Worm (Caenorhabditis elegans) whole organism, late embryonic: ENCODE results near the gene chpf-2.

Source experiments
- F13H6.1 ChIP-seq: sonication (generic microtip); optimal IDR thresholded peaks from 2 replicates; lab custom pipeline; 2016; ENCODE audit warnings: missing genetic modification characterization, missing compliant biosample characterization
- Y22D7AL.16 ChIP-seq: sonication (generic microtip); optimal IDR thresholded peaks from 2 replicates; lab custom pipeline; 2016; ENCODE audit warnings: missing genetic modification characterization, missing compliant biosample characterization
- ahr-1 ChIP-seq: sonication (generic microtip); optimal IDR thresholded peaks from 2 replicates; lab custom pipeline; 2016; ENCODE audit warnings: missing genetic modification characterization, missing compliant biosample characterization
- ceh-18 ChIP-seq: sonication (generic microtip); optimal IDR thresholded peaks from 2 replicates; lab custom pipeline; 2016; ENCODE audit warnings: missing genetic modification characterization, missing compliant biosample characterization
- ceh-22 ChIP-seq: sonication (generic microtip); optimal IDR thresholded peaks from 2 replicates; lab custom pipeline; 2017; ENCODE audit warnings: missing biosample characterization, missing genetic modification characterization
- ceh-34 ChIP-seq: sonication (generic microtip); optimal IDR thresholded peaks from 2 replicates; lab custom pipeline; 2016; ENCODE audit warnings: mild to moderate bottlenecking, missing genetic modification characterization, missing compliant biosample characterization
- ceh-6 ChIP-seq: fragments of 200-800 bp; sonication (Bioruptor generic); optimal IDR thresholded peaks from 2 replicates; lab custom pipeline; 2018; ENCODE audit warnings: mild to moderate bottlenecking, missing genetic modification characterization, missing compliant biosample characterization
- ceh-9 ChIP-seq: sonication (generic microtip); optimal IDR thresholded peaks from 2 replicates; lab custom pipeline; 2016; ENCODE audit warnings: mild to moderate bottlenecking, missing genetic modification characterization, inconsistent platforms, missing compliant biosample characterization
- dmd-4 ChIP-seq: sonication (generic microtip); optimal IDR thresholded peaks from 2 replicates; lab custom pipeline; 2016; ENCODE audit warnings: borderline replicate concordance, missing genetic modification characterization, missing compliant biosample characterization
- elt-4 ChIP-seq: sonication (generic microtip); optimal IDR thresholded peaks from 2 replicates; lab custom pipeline; 2016; ENCODE audit warnings: missing genetic modification characterization, missing compliant biosample characterization
- fax-1 ChIP-seq: sonication (generic microtip); optimal IDR thresholded peaks from 2 replicates; lab custom pipeline; 2016; ENCODE audit warnings: missing genotype, missing genetic modification characterization, missing compliant biosample characterization
- fkh-10 ChIP-seq: fragments of 150-350 bp; optimal IDR thresholded peaks from 2 replicates; lab custom pipeline; 2014; ENCODE audit warnings: missing biosample characterization, missing genetic modification reagents, missing genetic modification characterization
- fkh-6 ChIP-seq: sonication (generic microtip); optimal IDR thresholded peaks from 2 replicates; lab custom pipeline; 2016; ENCODE audit warnings: missing genetic modification characterization, missing compliant biosample characterization
- hlh-13 ChIP-seq: fragments of 200-800 bp; sonication (Bioruptor generic); optimal IDR thresholded peaks from 2 replicates; lab custom pipeline; 2018; ENCODE audit warnings: mild to moderate bottlenecking, missing genetic modification characterization, missing compliant biosample characterization
- hlh-8 ChIP-seq: sonication (generic microtip); optimal IDR thresholded peaks from 2 replicates; lab custom pipeline; 2016; ENCODE audit warnings: missing genotype, missing genetic modification characterization, missing compliant biosample characterization
- lin-11 ChIP-seq: fragments of 200-800 bp; sonication (Bioruptor generic); optimal IDR thresholded peaks from 2 replicates; lab custom pipeline; 2018; ENCODE audit warnings: mild to moderate bottlenecking, missing genetic modification characterization, missing compliant biosample characterization
- mec-3 ChIP-seq: sonication (generic microtip); optimal IDR thresholded peaks from 2 replicates; lab custom pipeline; 2016; ENCODE audit warnings: borderline replicate concordance, missing genetic modification characterization, missing compliant biosample characterization
- nhr-232 ChIP-seq: sonication (generic microtip); optimal IDR thresholded peaks from 2 replicates; lab custom pipeline; 2016; ENCODE audit warnings: missing genetic modification characterization, missing compliant biosample characterization
- npax-4 ChIP-seq: sonication (generic microtip); optimal IDR thresholded peaks from 2 replicates; lab custom pipeline; 2016; ENCODE audit warnings: missing genetic modification characterization, missing compliant biosample characterization
- odd-2 ChIP-seq: sonication (generic microtip); optimal IDR thresholded peaks from 2 replicates; lab custom pipeline; 2017; ENCODE audit warnings: antibody characterized with exemption, mild to moderate bottlenecking, missing genetic modification characterization, missing compliant biosample characterization
- pag-3 ChIP-seq: sonication (generic microtip); optimal IDR thresholded peaks from 2 replicates; lab custom pipeline; 2016; ENCODE audit warnings: missing compliant biosample characterization, missing genetic modification characterization, borderline replicate concordance
- pat-9 ChIP-seq: fragments of 200-800 bp; sonication (Bioruptor generic); optimal IDR thresholded peaks from 2 replicates; lab custom pipeline; 2018; ENCODE audit warnings: mild to moderate bottlenecking, missing genetic modification characterization, moderate library complexity, missing compliant biosample characterization
- pax-1 ChIP-seq: fragments of 150-350 bp; optimal IDR thresholded peaks from 2 replicates; lab custom pipeline; 2014; ENCODE audit warnings: missing biosample characterization, missing genetic modification characterization
- pha-2 ChIP-seq: sonication (generic microtip); optimal IDR thresholded peaks from 2 replicates; lab custom pipeline; 2017; ENCODE audit warnings: mild to moderate bottlenecking, missing genetic modification characterization, missing compliant biosample characterization
- pqm-1 ChIP-seq: sonication (generic microtip); optimal IDR thresholded peaks from 2 replicates; lab custom pipeline; 2016; ENCODE audit warnings: missing genetic modification characterization, missing compliant biosample characterization
- sdc-2 ChIP-seq: sonication (generic microtip); optimal IDR thresholded peaks from 2 replicates; lab custom pipeline; 2016; ENCODE audit warnings: missing genotype, missing genetic modification characterization, missing compliant biosample characterization
- sox-2 ChIP-seq: fragments of 200-800 bp; sonication (Bioruptor generic); IDR thresholded peaks from 2 replicates; pipeline ENCODE4 v1.3.6; 2022; ENCODE audit warnings: missing genetic modification reagents, missing genetic modification characterization, missing compliant biosample characterization
- sox-4 ChIP-seq: sonication (generic microtip); optimal IDR thresholded peaks from 2 replicates; lab custom pipeline; 2017; ENCODE audit warnings: mild to moderate bottlenecking, missing genetic modification characterization, inconsistent platforms, missing compliant biosample characterization
- tbx-7 ChIP-seq: sonication (generic microtip); optimal IDR thresholded peaks from 2 replicates; lab custom pipeline; 2016; ENCODE audit warnings: missing genotype, missing genetic modification characterization, missing compliant biosample characterization
- ttx-3 ChIP-seq: sonication (generic microtip); optimal IDR thresholded peaks from 2 replicates; lab custom pipeline; 2016; ENCODE audit warnings: missing genetic modification reagents, missing genetic modification characterization, missing compliant biosample characterization
- unc-42 ChIP-seq: sonication (generic microtip); optimal IDR thresholded peaks from 2 replicates; lab custom pipeline; 2016; ENCODE audit warnings: missing genotype, missing genetic modification characterization, missing compliant biosample characterization
- unc-55 ChIP-seq: sonication (generic microtip); optimal IDR thresholded peaks from 2 replicates; lab custom pipeline; 2017; ENCODE audit warnings: missing biosample characterization, missing genetic modification reagents, missing genetic modification characterization
- unc-86 ChIP-seq: sonication (generic microtip); optimal IDR thresholded peaks from 2 replicates; lab custom pipeline; 2016; ENCODE audit warnings: missing genetic modification characterization, missing compliant biosample characterization
- zip-5 ChIP-seq: sonication (generic microtip); optimal IDR thresholded peaks from 2 replicates; lab custom pipeline; 2016; ENCODE audit warnings: missing genetic modification characterization, missing compliant biosample characterization

chpf-2 gene

DNA sequence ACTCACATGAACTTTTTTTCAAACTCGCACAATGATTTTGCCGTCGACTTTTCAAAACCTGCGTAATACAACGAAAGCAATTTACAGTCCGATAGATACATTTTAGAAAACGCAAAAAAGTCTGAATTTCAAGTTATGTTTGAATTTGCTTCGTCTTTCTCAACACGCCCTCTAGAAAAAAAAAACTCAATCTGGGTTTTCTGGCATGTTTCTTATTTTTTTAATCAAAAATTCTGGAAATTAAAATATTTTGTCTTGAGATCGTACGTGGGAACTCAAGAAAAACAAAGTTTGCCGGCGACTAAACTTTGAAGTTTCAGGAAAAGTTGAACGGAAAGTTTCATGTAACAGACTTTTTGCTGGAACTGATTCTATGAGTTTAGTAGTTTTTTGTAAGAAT lies 45.4 kb downstream of the chpf-2 start, which contains the start of gene srw-115:
Gene srw-115, minus strand, starts transcription at position 101 of the 400 bp plus-strand sequence.
- TF ChIP-seq unc-55 (GFP tag; lab: Kevin White, UChicago) (no peak), F13H6.1 (tag; lab: Kevin White, UChicago) (no peak), fkh-6 (tag; lab: Kevin White, UChicago) (no peak), ceh-34 (tag; lab: Kevin White, UChicago) (no peak), ceh-18 (no peak), ceh-6 (GFP tag; lab: Kevin White, UChicago) (no peak), unc-86 (tag; lab: Kevin White, UChicago) (no peak), tbx-7 (tag; lab: Kevin White, UChicago) (no peak), ceh-22 (tag; lab: Kevin White, UChicago) (no peak), dmd-4 (tag; lab: Kevin White, UChicago) (no peak), sox-2 (GFP tag; lab: Robert Waterston, UW) (no peak), hlh-8 (tag; lab: Kevin White, UChicago) (no peak), pag-3 (tag; lab: Kevin White, UChicago) (no peak), ceh-9 (tag; lab: Kevin White, UChicago) (no peak), odd-2 (tag; lab: Kevin White, UChicago) (no peak), elt-4 (tag; lab: Kevin White, UChicago) (no peak), lin-11 (tag; lab: Kevin White, UChicago) (no peak)
- TF ChIP-seq, all 69 proteins: peak for 0

DNA sequence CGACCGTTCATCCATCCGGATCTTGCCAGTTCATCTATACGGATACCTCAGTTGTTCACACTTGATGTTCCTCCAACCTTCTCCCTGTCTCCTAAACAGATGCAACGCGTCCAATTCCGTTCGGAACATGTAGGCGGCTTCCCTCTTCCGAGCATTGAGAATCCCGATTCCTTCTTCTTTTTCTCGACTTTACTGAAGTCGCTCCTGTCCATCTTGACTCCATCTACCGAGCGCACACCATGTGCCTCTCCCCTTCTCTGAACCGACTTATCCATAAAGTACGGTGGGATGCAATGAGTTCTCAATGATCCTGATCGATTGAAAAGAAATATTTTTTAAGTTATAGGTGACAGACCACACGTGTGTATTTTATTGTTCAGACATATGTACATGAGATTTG lies 47.1 kb downstream of the chpf-2 start:
- TF ChIP-seq F13H6.1 (tag; lab: Kevin White, UChicago), result no peak
- no peak for TF ChIP-seq ttx-3 (tag; lab: Kevin White, UChicago)
- TF ChIP-seq sox-4, result no peak
- no peak for TF ChIP-seq dmd-4 (tag; lab: Kevin White, UChicago)
- TF ChIP-seq fax-1, result no peak
- no peak for TF ChIP-seq ceh-34 (tag; lab: Kevin White, UChicago)
- TF ChIP-seq pat-9 (tag; lab: Kevin White, UChicago), result no peak
- TF ChIP-seq hlh-13 (GFP tag; lab: Kevin White, UChicago), result no peak
- no peak for TF ChIP-seq npax-4
- no peak for TF ChIP-seq mec-3 (tag; lab: Kevin White, UChicago)
- TF ChIP-seq pqm-1 (tag; lab: Kevin White, UChicago), result no peak
- no peak for TF ChIP-seq pax-1 (tag; lab: Kevin White, UChicago)
- TF ChIP-seq ahr-1, result no peak
- TF ChIP-seq ceh-18, result no peak
- TF ChIP-seq fkh-10, result no peak
- TF ChIP-seq Y22D7AL.16 (tag; lab: Kevin White, UChicago), result no peak
- TF ChIP-seq fkh-6 (tag; lab: Kevin White, UChicago), result no peak
- TF ChIP-seq zip-5 (tag; lab: Kevin White, UChicago), result no peak
- no peak for TF ChIP-seq nhr-232 (tag; lab: Kevin White, UChicago)

DNA sequence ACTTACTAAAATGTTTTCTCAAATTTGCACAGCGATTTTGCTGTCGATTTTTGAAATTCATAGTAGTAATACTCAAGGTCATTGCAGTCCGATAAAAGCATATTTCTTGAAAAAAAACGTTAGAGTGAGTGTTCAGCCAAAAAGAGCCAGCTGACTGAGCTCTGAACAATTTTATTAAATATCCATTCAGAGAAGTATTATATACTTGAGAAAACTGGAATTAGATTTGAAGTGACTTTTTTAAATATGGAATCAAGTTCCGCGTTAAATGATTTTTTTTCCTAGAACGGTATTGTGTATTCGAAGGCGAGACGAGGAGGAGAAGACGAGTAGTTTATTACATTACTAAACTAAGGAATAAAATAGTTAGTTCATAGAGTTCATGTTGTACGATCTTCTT lies 47.7 kb downstream of the chpf-2 start, which contains the start of gene srw-121:
Gene srw-121, minus strand, starts transcription at position 101 of the 400 bp plus-strand sequence.
- TF ChIP-seq sdc-2 (tag; lab: Kevin White, UChicago) (no peak), F13H6.1 (tag; lab: Kevin White, UChicago) (no peak), unc-42 (tag; lab: Kevin White, UChicago) (no peak), Y22D7AL.16 (tag; lab: Kevin White, UChicago) (no peak), pha-2 (no peak)
- TF ChIP-seq, all 69 proteins: peak for 0
